Fruit fly (Drosophila melanogaster): ENCODE results near the gene CG14932.

The CG14932 gene

dm6 chr2L:11813665-11814087 lies 24.0 kb downstream of the CG14932 start, which contains the start of gene CycY (continued):
- TF ChIP-seq repo (GFP tag; optimal IDR thresholded peaks at IDR 0.05) = no peak
- TF ChIP-seq dmrt11E (tag; optimal IDR thresholded peaks at IDR 0.05) = peak; percentile 31
- peak; percentile 80 for TF ChIP-seq CG13287 (GFP tag; IDR thresholded peaks at IDR 0.05; ENCODE audit: partially characterized antibody)
- TF ChIP-seq CG12942 (GFP tag; optimal IDR thresholded peaks at IDR 0.05) = no peak
- peak; percentile 80 for TF ChIP-seq sens (GFP tag)
- TF ChIP-seq BEAF-32 (GFP tag; optimal IDR thresholded peaks at IDR 0.05) = peak; percentile 79
- no peak for TF ChIP-seq CG11247 (GFP tag; IDR thresholded peaks at IDR 0.05)
- peak; percentile 62 for TF ChIP-seq Hmr (GFP tag; optimal IDR thresholded peaks at IDR 0.05)
- TF ChIP-seq dan (GFP tag; IDR thresholded peaks at IDR 0.05) = no peak
- no peak for TF ChIP-seq NC2β (GFP tag; optimal IDR thresholded peaks at IDR 0.05)
- TF ChIP-seq CG2129 (GFP tag; IDR thresholded peaks at IDR 0.05; ENCODE audit: partially characterized antibody) = peak; percentile 67
- TF ChIP-seq ems (GFP tag; optimal IDR thresholded peaks at IDR 0.05) = no peak
- peak; percentile 6 for TF ChIP-seq CG5245 (GFP tag; optimal IDR thresholded peaks at IDR 0.05)
- peak; percentile 30 for TF ChIP-seq CoRest (tag; optimal IDR thresholded peaks at IDR 0.05)
- TF ChIP-seq Sry-δ (GFP tag; optimal IDR thresholded peaks at IDR 0.05) = peak; percentile 59
- TF ChIP-seq Bgb (GFP tag; IDR thresholded peaks at IDR 0.05; ENCODE audit: partially characterized antibody) = peak; percentile 68
- no peak for TF ChIP-seq CG4282 (GFP tag; optimal IDR thresholded peaks at IDR 0.05)
- 0 out of 3 replicates have a peak, but pooled peaks have one; percentile 47 for TF ChIP-seq HLH4C (GFP tag; IDR thresholded peaks at IDR 0.05; ENCODE audit: partially characterized antibody)
- peak; percentile 27 for TF ChIP-seq CG17186 (GFP tag; optimal IDR thresholded peaks at IDR 0.05)
- TF ChIP-seq Drgx (GFP tag; IDR thresholded peaks at IDR 0.05) = no peak
- peak in 1 of 3 experiments; percentile 6 for TF ChIP-seq Stat92E (GFP tag; optimal IDR thresholded peaks at IDR 0.05)
- no peak for TF ChIP-seq MBD-R2 (GFP tag; IDR thresholded peaks at IDR 0.05)
- peak; percentile 84 for TF ChIP-seq Dll (GFP tag; IDR thresholded peaks at IDR 0.05; ENCODE audit: partially characterized antibody)
- TF ChIP-seq CG12659 (GFP tag; optimal IDR thresholded peaks at IDR 0.05) = peak; percentile 50
- TF ChIP-seq CG14965 (GFP tag; optimal IDR thresholded peaks at IDR 0.05; ENCODE audit: borderline replicate concordance) = no peak
- no peak for TF ChIP-seq CG10959 (GFP tag; IDR thresholded peaks at IDR 0.05)
- no peak for TF ChIP-seq CG3163 (GFP tag; optimal IDR thresholded peaks at IDR 0.05)
- peak; percentile 67 for TF ChIP-seq zen (tag; optimal IDR thresholded peaks at IDR 0.05)
- TF ChIP-seq insv (GFP tag; optimal IDR thresholded peaks at IDR 0.05) = no peak
- TF ChIP-seq CG10209 (GFP tag; optimal IDR thresholded peaks at IDR 0.05) = no peak
- peak; percentile 57 for TF ChIP-seq gem (tag; optimal IDR thresholded peaks at IDR 0.05)
- TF ChIP-seq CTCF (GFP tag; optimal IDR thresholded peaks at IDR 0.05) = no peak
- TF ChIP-seq CG7271 (tag; optimal IDR thresholded peaks at IDR 0.05) = no peak
- TF ChIP-seq CG10267 (tag; optimal IDR thresholded peaks at IDR 0.05) = peak; percentile 73
- TF ChIP-seq CG11456 (GFP tag; IDR thresholded peaks at IDR 0.05) = no peak
- TF ChIP-seq CG13424 (tag; optimal IDR thresholded peaks at IDR 0.05) = peak; percentile 14
- no peak for TF ChIP-seq CG9876 (GFP tag; optimal IDR thresholded peaks at IDR 0.05)
- TF ChIP-seq fd96Cb (tag; optimal IDR thresholded peaks at IDR 0.05) = no peak
- no peak for TF ChIP-seq CG9817 (tag; optimal IDR thresholded peaks at IDR 0.05)
- TF ChIP-seq cad (GFP tag; optimal IDR thresholded peaks at IDR 0.05) = no peak
- peak; percentile 7 for TF ChIP-seq Ssrp (tag; optimal IDR thresholded peaks at IDR 0.05)
- no peak for TF ChIP-seq jing (GFP tag; optimal IDR thresholded peaks at IDR 0.05)
- peak; percentile 20; the same call in 1 of the 3 replicates for TF ChIP-seq CG14860 (GFP tag; IDR thresholded peaks at IDR 0.05; ENCODE audit: partially characterized antibody)
- TF ChIP-seq ftz-f1 (GFP tag; optimal IDR thresholded peaks at IDR 0.05) = no peak
- no peak for TF ChIP-seq CG6854 (GFP tag; optimal IDR thresholded peaks at IDR 0.05)
- TF ChIP-seq nerfin-1 (tag; optimal IDR thresholded peaks at IDR 0.05) = peak; percentile 27
- no peak for TF ChIP-seq nau (GFP tag; optimal IDR thresholded peaks at IDR 0.05)
- TF ChIP-seq mirr (GFP tag; optimal IDR thresholded peaks at IDR 0.05) = no peak
- TF ChIP-seq tll (GFP tag; optimal IDR thresholded peaks at IDR 0.05) = no peak
- peak; percentile 64 for TF ChIP-seq CG16813 (GFP tag; IDR thresholded peaks at IDR 0.05; ENCODE audit: partially characterized antibody)

Data from whole organism, embryonic.